Worm (Caenorhabditis elegans) whole organism, L2 larva: ENCODE measurements around the gene fbxa-206.

Experiments used
- C34F6.9 ChIP-seq: fragments of 150-350 bp; optimal IDR thresholded peaks from 2 replicates; lab custom pipeline; 2014; ENCODE audit warnings: missing biosample characterization, missing genetic modification characterization
- ama-1 ChIP-seq: fragments of 150-350 bp; optimal IDR thresholded peaks from 2 replicates; lab custom pipeline; 2018; ENCODE audit warnings: inconsistent platforms
- blmp-1 ChIP-seq: sonication (generic microtip); optimal IDR thresholded peaks from 2 replicates; lab custom pipeline; 2017; ENCODE audit warnings: missing genetic modification characterization, mild to moderate bottlenecking, missing compliant biosample characterization, antibody characterized with exemption, moderate library complexity; ENCODE audit not compliant: insufficient read depth
- lsy-2 ChIP-seq, 2 experiments: fragments of 150-350 bp in 1 of 2; sonication (generic microtip) in 1 of 2; optimal IDR thresholded peaks; 2 replicates each; lab custom pipeline; 2014 to 2017; ENCODE audit warnings: missing biosample characterization in 2 of 2, missing genetic modification characterization in 2 of 2
- nhr-10 ChIP-seq: sonication (generic microtip); optimal IDR thresholded peaks from 2 replicates; lab custom pipeline; 2017; ENCODE audit warnings: missing biosample characterization, missing genetic modification characterization
- nhr-11 ChIP-seq: fragments of 150-350 bp; optimal IDR thresholded peaks from 2 replicates; lab custom pipeline; 2014; ENCODE audit warnings: missing biosample characterization, missing genetic modification characterization
- nhr-129 ChIP-seq: fragments of 150-350 bp; optimal IDR thresholded peaks from 2 replicates; lab custom pipeline; 2014; ENCODE audit warnings: missing biosample characterization, missing genetic modification characterization
- nhr-77 ChIP-seq: fragments of 150-350 bp; optimal IDR thresholded peaks from 2 replicates; lab custom pipeline; 2014; ENCODE audit warnings: missing biosample characterization, missing genetic modification characterization
- snpc-4 ChIP-seq: fragments of 150-350 bp; optimal IDR thresholded peaks from 2 replicates; lab custom pipeline; 2014; ENCODE audit warnings: missing biosample characterization, missing genetic modification characterization
- unc-39 ChIP-seq: fragments of 150-350 bp; optimal IDR thresholded peaks from 2 replicates; lab custom pipeline; 2014; ENCODE audit warnings: missing biosample characterization, missing genetic modification characterization

- no peak for TF ChIP-seq C34F6.9 (tag; lab: Kevin White, UChicago)
- TF ChIP-seq nhr-11 (tag; lab: Kevin White, UChicago): no peak
- TF ChIP-seq blmp-1: no peak
- no peak for TF ChIP-seq ama-1 (lab: Kevin White, UChicago)
- no peak for TF ChIP-seq lsy-2 (tag; optimal IDR thresholded peaks at IDR 0.05; lab: Kevin White, UChicago)
- TF ChIP-seq snpc-4 (tag; lab: Kevin White, UChicago): no peak
- TF ChIP-seq nhr-129 (tag; lab: Kevin White, UChicago): peak; percentile 6
- TF ChIP-seq nhr-77: no peak
- no peak for TF ChIP-seq nhr-10 (tag; lab: Kevin White, UChicago)
- no peak for TF ChIP-seq unc-39
Observed at ce11 chrV:16910864-16911263, 7.4 kb downstream of the fbxa-206 start.
